Worm (Caenorhabditis elegans): ENCODE measurements around the gene T04C9.1.

ce11 chrIII:5943368-5944180 lies 49.4 kb upstream of the T04C9.1 start:
- no peak for TF ChIP-seq fkh-10 (GFP tag; optimal IDR thresholded peaks at IDR 0.05)
- peak; percentile 55 for TF ChIP-seq aly-2 (tag; optimal IDR thresholded peaks at IDR 0.05)
- TF ChIP-seq ama-1 (optimal IDR thresholded peaks at IDR 0.05) = peak; percentile 96
- TF ChIP-seq lin-29 (GFP tag; IDR thresholded peaks at IDR 0.05) = no peak
- TF ChIP-seq skn-1 (tag; optimal IDR thresholded peaks at IDR 0.05) = no peak
- no peak for TF ChIP-seq ceh-82 (tag; optimal IDR thresholded peaks at IDR 0.05)
- peak; percentile 82 for TF ChIP-seq dve-1 (tag; optimal IDR thresholded peaks at IDR 0.05; ENCODE audit: insufficient read depth)
- no peak for TF ChIP-seq pqm-1 (tag; optimal IDR thresholded peaks at IDR 0.05)
- TF ChIP-seq lin-39 (tag; optimal IDR thresholded peaks at IDR 0.05) = no peak
- TF ChIP-seq zag-1 (tag; optimal IDR thresholded peaks at IDR 0.05) = no peak
- TF ChIP-seq nhr-11 (tag; optimal IDR thresholded peaks at IDR 0.05) = no peak

Measured in whole organism, L4 larva.